Worm (Caenorhabditis elegans): Measurements from ENCODE around the gene Y38A10A.2.
A peak's percentile ranks its signal among the peaks of the same experiment; 100 is the strongest.

Y38A10A.2 gene

ce11 chrV:6098755-6099155, 35.5 kb upstream of the Y38A10A.2 start (continued):
- TF ChIP-seq ceh-8 (GFP tag; optimal IDR thresholded peaks at IDR 0.05) (no peak), nhr-84 (tag; optimal IDR thresholded peaks at IDR 0.05) (no peak), unc-86 (tag; optimal IDR thresholded peaks at IDR 0.05) (no peak), xbp-1 (tag; optimal IDR thresholded peaks at IDR 0.05) (peak; percentile 60), sox-4 (tag; optimal IDR thresholded peaks at IDR 0.05) (no peak), ets-5 (GFP tag; IDR thresholded peaks at IDR 0.05) (no peak), skn-1 (tag; optimal IDR thresholded peaks at IDR 0.05) (no peak)

DNA sequence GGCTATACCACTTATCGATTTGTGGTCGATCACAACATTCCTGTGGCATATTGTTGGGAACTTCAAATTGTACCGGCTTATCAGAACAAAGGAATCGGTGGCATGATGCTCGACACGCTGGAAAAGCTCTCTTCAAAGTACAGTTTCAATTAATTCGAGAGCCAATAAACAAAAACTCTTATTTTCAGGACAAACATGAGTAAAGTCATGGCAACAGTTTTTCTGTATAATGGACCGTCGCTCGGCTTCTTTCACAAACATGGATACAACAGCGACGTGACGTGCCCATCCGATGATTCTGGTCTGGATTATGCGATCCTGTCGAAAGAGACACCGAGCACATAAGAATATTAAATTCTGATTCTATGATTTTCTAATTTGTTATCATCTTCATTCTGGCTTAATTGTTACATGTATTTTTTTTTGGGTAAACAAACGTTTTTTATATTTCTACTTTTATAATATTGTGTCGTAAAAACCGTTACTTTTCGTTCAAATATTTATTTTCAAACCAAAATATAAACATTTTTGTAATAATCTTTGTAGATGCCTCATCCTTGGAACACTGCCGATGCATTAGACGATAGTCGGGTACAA, 33.4 kb upstream of the Y38A10A.2 start, which contains the start of gene smut-1:
TSS of gene smut-1 (plus strand) at position 547 of the 597 bp plus-strand sequence.
- TF ChIP-seq efl-1 (optimal IDR thresholded peaks at IDR 0.05) = no peak
- peak in 1 of 2 experiments; percentile 91 for TF ChIP-seq efl-1 (GFP tag; optimal IDR thresholded peaks at IDR 0.05 in 1 of 2)
- TF ChIP-seq elt-2 (tag; optimal IDR thresholded peaks at IDR 0.05) = no peak
- no peak for TF ChIP-seq zag-1 (tag; optimal IDR thresholded peaks at IDR 0.05)
- no peak for TF ChIP-seq unc-86 (tag; optimal IDR thresholded peaks at IDR 0.05)
- no peak for TF ChIP-seq vab-15 (tag; optimal IDR thresholded peaks at IDR 0.05)
- no peak for TF ChIP-seq grh-1 (GFP tag; IDR thresholded peaks at IDR 0.05)
- no peak for TF ChIP-seq unc-130 (tag; optimal IDR thresholded peaks at IDR 0.05)
- TF ChIP-seq mef-2 (tag; optimal IDR thresholded peaks at IDR 0.05) = no peak

ce11 chrV:6095829-6096228, 32.6 kb upstream of the Y38A10A.2 start, which contains the start of gene Y38A10A.7:
Y38A10A.7 (plus strand) TSS chrV:6096197.
- TF ChIP-seq aly-2 (tag; optimal IDR thresholded peaks at IDR 0.05) = no peak
- peak; percentile 40 to 57 for TF ChIP-seq lin-35 (GFP tag; optimal IDR thresholded peaks at IDR 0.05)
- TF ChIP-seq blmp-1 (tag; optimal IDR thresholded peaks at IDR 0.05) = peak; percentile 1
- no peak for TF ChIP-seq zip-4 (GFP tag; optimal IDR thresholded peaks at IDR 0.05)
- peak; percentile 15 for TF ChIP-seq fos-1 (tag; optimal IDR thresholded peaks at IDR 0.05)
- no peak for TF ChIP-seq lin-13 (GFP tag; optimal IDR thresholded peaks at IDR 0.05)
- TF ChIP-seq sox-4 (tag; optimal IDR thresholded peaks at IDR 0.05) = no peak
- no peak for TF ChIP-seq ces-1 (GFP tag; optimal IDR thresholded peaks at IDR 0.05)
- TF ChIP-seq F16B12.6 (tag; optimal IDR thresholded peaks at IDR 0.05) = peak; percentile 89
- TF ChIP-seq tbx-2 (tag; optimal IDR thresholded peaks at IDR 0.05) = peak; percentile 10
- TF ChIP-seq elt-3 (tag; optimal IDR thresholded peaks at IDR 0.05) = no peak
- TF ChIP-seq lin-14 (GFP tag; optimal IDR thresholded peaks at IDR 0.05) = peak; percentile 17
- TF ChIP-seq snu-23 (GFP tag; optimal IDR thresholded peaks at IDR 0.05) = peak; percentile 38
- peak; percentile 5 for TF ChIP-seq elt-2 (tag; optimal IDR thresholded peaks at IDR 0.05)
- TF ChIP-seq nhr-85 (tag) = peak; percentile 43
- no peak for TF ChIP-seq sptf-1 (tag; optimal IDR thresholded peaks at IDR 0.05)
- peak; percentile 39 for TF ChIP-seq swsn-7 (tag; optimal IDR thresholded peaks at IDR 0.05)
- TF ChIP-seq ceh-82 (tag; optimal IDR thresholded peaks at IDR 0.05) = no peak
- TF ChIP-seq lsy-2 (tag; optimal IDR thresholded peaks at IDR 0.05) = peak; percentile 45 to 46
- no peak for TF ChIP-seq ztf-4 (tag; optimal IDR thresholded peaks at IDR 0.05)
- TF ChIP-seq efl-1 (optimal IDR thresholded peaks at IDR 0.05) = peak; percentile 49 to 60
- TF ChIP-seq efl-1 (GFP tag; optimal IDR thresholded peaks at IDR 0.05 in 1 of 2) = peak; percentile 41 to 63
- TF ChIP-seq nhr-47 (tag; optimal IDR thresholded peaks at IDR 0.05) = peak; percentile 16
- peak; percentile 30 for TF ChIP-seq dsc-1 (tag; optimal IDR thresholded peaks at IDR 0.05)
- TF ChIP-seq xbp-1 (tag; optimal IDR thresholded peaks at IDR 0.05) = peak; percentile 94
- TF ChIP-seq lir-3 (tag; optimal IDR thresholded peaks at IDR 0.05; ENCODE audit: poor library complexity) = peak; percentile 10
- no peak for TF ChIP-seq nhr-90 (tag; optimal IDR thresholded peaks at IDR 0.05; ENCODE audit: poor library complexity)
- no peak for TF ChIP-seq efl-3 (GFP tag; optimal IDR thresholded peaks at IDR 0.05)
- TF ChIP-seq nhr-19 (GFP tag; conservative IDR thresholded peaks at IDR 0.05) = peak; percentile 11; the same call in 1 of the 2 replicates
- no peak for TF ChIP-seq unc-30 (tag; optimal IDR thresholded peaks at IDR 0.05)
- TF ChIP-seq C04F5.9 (tag; optimal IDR thresholded peaks at IDR 0.05) = no peak
- peak; percentile 35 to 66 (median 66) for TF ChIP-seq dpl-1 (GFP tag; optimal IDR thresholded peaks at IDR 0.05)
- peak; percentile 9 for TF ChIP-seq egl-13 (tag; optimal IDR thresholded peaks at IDR 0.05)
- TF ChIP-seq nhr-71 (tag; optimal IDR thresholded peaks at IDR 0.05) = peak; percentile 22
- peak; percentile 67 for TF ChIP-seq mep-1 (tag; optimal IDR thresholded peaks at IDR 0.05)
- TF ChIP-seq pag-3 (tag; optimal IDR thresholded peaks at IDR 0.05; ENCODE audit: borderline replicate concordance, insufficient read depth) = no peak
- peak; percentile 29 for TF ChIP-seq nhr-20 (tag; optimal IDR thresholded peaks at IDR 0.05)

Measured in whole organism, L1 larva.